Fruit fly (Drosophila melanogaster): ENCODE data around the gene CG32801.

DNA sequence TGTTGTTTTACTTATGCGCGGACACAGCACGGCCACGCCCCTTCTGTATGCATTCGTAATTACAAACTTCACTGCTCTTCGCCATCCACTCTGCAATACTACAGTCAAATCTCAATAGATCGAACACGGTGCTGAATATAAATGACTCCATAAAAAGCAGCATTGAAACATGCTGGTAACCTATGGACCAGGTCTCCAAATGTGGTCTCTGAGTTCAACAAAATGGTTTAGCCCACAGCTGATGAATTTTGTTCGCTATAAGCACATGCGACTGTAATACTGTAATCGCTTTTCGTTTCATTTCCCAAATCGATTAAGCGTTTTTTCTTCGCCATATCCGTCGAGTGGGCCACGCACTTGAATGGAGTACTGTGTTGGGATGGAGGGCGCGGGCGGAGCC, 5.6 kb downstream of the CG32801 start:
- TF ChIP-seq CTCF (optimal IDR thresholded peaks at IDR 0.05) (no peak), CG8478 (optimal IDR thresholded peaks at IDR 0.05) (no peak)
